Worm (Caenorhabditis elegans): ENCODE results near the gene F22H10.1.

F22H10.1 gene

DNA sequence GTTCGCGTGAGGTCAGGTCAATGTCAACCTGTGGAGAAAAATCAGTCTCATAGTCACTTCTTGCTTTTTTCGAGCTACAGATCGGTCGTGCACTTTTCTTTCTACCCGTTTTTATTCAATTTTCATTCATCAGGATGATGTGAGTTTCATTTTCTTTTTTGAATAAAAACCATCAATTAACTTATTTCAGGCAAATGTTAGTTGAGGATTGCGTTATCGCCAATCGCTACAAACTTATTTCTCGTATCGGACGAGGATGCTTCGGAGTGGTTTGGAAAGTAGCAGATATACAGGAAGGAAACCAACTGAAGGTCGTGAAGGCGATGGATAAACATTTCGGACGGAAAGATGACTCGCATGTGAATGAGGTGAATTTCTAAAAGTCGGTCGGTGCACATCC, at the start of gene F22H10.1:
Gene F22H10.1, plus strand, starts transcription at position 211 of the 400 bp plus-strand sequence.
- TF ChIP-seq him-1 (tag; optimal IDR thresholded peaks at IDR 0.05), result no peak
- no peak for TF ChIP-seq W03F9.2 (tag; optimal IDR thresholded peaks at IDR 0.05)
- no peak for TF ChIP-seq dao-5 (tag; optimal IDR thresholded peaks at IDR 0.05)

DNA sequence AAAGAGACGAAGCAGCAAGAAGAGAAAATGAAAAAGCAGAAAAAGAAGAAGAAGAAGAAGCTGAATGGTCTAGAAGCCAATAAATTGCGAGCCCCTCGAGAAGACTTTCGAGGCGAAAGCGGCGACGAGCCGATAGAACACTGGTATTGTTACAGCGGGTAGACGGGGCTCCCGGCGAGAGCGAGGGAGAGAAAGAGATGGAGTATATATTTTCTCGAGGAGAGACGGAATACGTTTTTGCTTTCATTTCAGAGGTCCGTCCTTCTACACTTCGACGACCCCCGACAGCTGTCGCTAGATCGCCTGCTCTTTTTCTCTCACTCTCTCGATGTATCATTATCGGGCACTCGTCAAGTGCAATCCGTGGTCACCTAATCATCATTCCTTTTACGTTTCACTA, 47.0 kb upstream of the F22H10.1 start:
- TF ChIP-seq him-1 (tag; optimal IDR thresholded peaks at IDR 0.05), result no peak
- no peak for TF ChIP-seq W03F9.2 (tag; optimal IDR thresholded peaks at IDR 0.05)
- no peak for TF ChIP-seq dao-5 (tag; optimal IDR thresholded peaks at IDR 0.05)

DNA sequence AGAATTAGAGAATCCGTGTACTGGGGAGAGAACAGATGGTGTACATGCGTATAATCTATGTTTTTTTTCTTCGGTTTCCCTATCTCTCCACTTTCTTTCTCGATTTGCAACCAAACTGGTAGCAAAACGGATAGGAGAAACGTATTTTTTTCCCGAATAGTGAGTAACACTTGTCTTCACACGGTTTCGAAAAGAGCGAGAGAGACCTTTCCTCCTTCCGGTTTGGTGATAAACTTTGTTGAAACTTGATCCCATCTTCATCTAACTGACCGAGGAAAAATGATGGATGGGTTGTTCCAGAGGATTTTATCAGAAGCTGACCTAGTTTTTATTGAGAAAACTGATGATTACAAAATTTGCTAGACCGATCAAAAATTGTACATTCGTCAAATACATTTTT, 43.9 kb upstream of the F22H10.1 start:
- TF ChIP-seq him-1 (tag; optimal IDR thresholded peaks at IDR 0.05) (no peak), W03F9.2 (tag; optimal IDR thresholded peaks at IDR 0.05) (no peak), dao-5 (tag; optimal IDR thresholded peaks at IDR 0.05) (no peak)

DNA sequence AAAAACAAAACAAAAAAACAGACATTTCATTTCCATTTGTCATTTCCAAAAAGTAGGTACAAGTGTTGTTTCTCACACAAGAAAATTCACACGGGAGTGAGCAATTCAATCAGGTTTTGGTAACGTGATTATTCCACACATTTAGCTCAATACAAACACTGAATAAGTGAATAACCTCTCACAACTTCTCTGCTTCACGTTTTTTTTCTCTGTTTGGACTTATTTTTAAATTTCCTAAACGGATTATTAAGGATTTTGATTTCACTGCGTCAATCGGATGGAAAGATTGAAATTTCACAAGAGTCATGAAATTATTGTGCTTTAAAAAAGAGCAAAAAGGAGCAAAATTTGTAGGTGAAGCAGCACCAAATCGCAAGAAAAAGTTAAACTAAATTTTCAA, 42.0 kb upstream of the F22H10.1 start:
- TF ChIP-seq W03F9.2 (tag; optimal IDR thresholded peaks at IDR 0.05) (no peak), him-1 (tag; optimal IDR thresholded peaks at IDR 0.05) (no peak), dao-5 (tag; optimal IDR thresholded peaks at IDR 0.05) (no peak)

DNA sequence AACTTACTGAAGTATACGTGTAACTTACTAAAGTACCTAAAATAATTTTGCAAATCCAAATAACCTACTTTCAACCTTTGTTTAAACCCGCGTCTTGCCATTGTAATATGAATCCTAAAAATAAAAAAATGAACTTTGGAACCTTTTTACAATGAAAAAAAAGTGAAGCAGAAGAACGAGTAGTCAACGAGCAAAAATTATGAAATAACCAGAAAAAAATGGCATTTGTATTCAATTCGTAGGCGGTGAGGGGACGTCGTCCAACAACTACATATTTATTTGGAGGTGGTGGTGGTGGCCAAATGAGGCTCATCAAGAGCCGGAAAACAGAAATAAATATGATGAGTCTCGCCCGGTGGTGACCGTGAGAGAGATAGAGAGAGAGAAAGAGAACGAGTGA, 39.5 kb upstream of the F22H10.1 start, which contains the start of gene F43B10.1:
Gene F43B10.1, minus strand, starts transcription at position 101 of the 400 bp plus-strand sequence.
- TF ChIP-seq him-1 (tag; optimal IDR thresholded peaks at IDR 0.05) (no peak), W03F9.2 (tag; optimal IDR thresholded peaks at IDR 0.05) (no peak), dao-5 (tag; optimal IDR thresholded peaks at IDR 0.05) (no peak)

DNA sequence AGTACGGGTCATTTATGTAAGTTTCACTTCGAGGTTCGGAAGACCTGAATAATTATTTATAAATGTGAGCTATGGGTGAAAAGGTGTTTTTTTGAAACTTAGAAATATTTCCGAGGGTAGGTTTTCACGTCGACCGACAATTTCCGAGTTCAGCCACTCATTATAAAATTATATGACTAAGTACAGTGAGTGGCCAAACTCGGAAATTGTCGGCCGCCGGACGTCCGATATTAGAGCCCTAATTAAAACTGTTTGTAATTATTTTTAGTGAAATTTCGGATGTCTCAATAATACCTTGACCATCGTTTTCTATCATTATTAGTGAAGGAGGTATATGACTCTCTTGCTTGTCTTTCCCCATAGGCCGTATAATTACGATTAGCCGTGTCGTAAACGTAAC, 34.7 kb upstream of the F22H10.1 start:
- TF ChIP-seq him-1 (tag; optimal IDR thresholded peaks at IDR 0.05) (no peak), W03F9.2 (tag; optimal IDR thresholded peaks at IDR 0.05) (no peak), dao-5 (tag; optimal IDR thresholded peaks at IDR 0.05) (no peak)

DNA sequence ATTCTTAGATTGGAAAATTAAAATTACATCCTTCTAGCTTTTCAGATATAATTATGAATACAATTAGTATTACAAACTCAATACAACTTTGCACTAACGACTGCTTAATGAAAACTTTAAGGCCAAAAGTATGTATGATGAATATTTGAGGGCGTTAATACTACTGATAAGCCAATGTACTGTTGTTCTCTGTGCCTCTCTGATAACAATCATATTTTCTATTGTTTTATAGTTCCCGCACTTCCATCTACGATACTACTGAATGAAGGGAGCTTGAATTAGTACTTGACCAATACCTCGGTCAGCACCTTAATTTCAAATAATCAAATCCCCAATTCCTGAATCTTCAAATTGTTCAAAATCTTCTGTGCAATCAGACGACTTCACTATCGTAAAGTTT, 33.1 kb upstream of the F22H10.1 start:
- TF ChIP-seq dao-5 (tag; optimal IDR thresholded peaks at IDR 0.05) (no peak), him-1 (tag; optimal IDR thresholded peaks at IDR 0.05) (no peak), W03F9.2 (tag; optimal IDR thresholded peaks at IDR 0.05) (no peak)

DNA sequence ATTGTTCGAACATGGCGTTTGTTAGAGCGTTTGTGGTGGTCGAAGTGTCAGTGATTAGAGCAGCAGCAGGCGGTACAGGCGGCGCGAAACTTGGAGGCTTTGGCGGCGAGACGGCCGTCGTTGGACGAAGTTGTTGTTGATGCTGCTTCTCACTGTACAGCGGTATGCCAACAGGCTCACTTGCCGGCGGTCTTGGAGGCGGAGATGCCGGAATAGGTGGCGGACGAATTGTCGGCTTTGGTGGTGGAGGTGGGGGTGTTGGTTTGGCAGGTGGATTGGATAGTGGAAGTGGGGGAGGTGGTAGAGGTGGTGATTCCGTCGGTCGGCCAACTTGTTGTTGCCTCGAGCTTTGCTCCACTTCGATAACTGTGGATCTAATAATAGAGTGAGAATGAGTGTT, 31.0 kb upstream of the F22H10.1 start:
- TF ChIP-seq dao-5 (tag; optimal IDR thresholded peaks at IDR 0.05), result no peak
- no peak for TF ChIP-seq W03F9.2 (tag; optimal IDR thresholded peaks at IDR 0.05)
- no peak for TF ChIP-seq him-1 (tag; optimal IDR thresholded peaks at IDR 0.05)

DNA sequence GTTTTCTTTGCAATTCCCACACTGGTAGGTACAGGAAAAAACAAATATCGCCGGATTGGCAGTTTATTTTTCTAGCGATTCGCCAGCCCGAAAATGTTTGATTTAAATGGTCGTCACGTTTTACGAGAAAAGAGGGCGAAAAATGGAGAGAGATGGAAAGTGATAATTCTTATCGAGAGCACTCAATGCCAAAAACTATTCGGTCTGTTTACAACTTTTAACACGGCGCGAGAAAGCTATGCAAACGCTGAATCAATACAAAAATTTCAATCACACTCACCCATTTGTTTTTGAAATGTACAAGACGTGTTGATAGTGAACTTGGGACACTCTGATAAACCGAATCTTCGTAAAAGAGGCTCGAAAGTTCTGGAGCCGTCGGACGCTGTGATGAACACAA, 29.6 kb upstream of the F22H10.1 start:
- TF ChIP-seq him-1 (tag; optimal IDR thresholded peaks at IDR 0.05), result no peak

DNA sequence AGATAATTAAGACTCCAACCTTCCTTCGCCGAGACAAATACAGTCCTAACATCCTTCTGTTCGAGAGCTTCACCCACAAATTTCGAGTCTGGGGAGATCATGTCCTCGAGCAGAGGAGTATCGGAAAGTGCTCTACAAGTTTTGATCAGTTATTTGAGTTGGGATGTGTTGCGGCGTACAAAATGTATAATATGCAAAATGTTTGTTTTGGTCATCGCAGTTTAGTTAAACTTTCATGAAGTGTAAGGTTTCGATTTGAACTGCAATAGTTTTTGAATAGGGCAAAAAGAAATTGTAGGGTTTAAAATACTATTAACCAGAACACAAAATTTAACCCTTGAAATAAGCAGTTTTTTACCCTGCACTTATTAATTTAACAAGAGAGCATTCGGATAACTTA, 27.6 kb upstream of the F22H10.1 start, which contains the start of gene tag-343:
Gene tag-343, minus strand, starts transcription at position 101 of the 400 bp plus-strand sequence.
- TF ChIP-seq dao-5 (tag; optimal IDR thresholded peaks at IDR 0.05) (no peak), him-1 (tag; optimal IDR thresholded peaks at IDR 0.05) (no peak), W03F9.2 (tag; optimal IDR thresholded peaks at IDR 0.05) (no peak)

DNA sequence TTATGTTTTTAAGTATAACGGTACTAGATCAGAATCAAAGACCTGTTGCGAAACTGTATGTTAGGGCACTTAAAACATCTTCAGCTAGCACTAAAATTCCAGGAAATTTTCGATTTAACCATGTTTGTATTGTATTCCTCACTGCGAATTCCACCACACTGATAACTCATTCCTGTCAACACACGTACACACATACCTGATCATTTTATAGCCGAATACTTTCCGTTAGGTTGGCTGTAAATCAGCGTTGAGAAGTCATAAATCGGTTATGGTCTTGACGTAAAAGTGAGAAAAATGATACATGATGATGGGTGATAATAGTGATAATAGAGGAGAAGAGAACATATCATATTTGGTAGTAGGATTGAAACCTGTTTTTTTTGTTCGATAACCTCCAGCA, 26.5 kb upstream of the F22H10.1 start:
- TF ChIP-seq him-1 (tag; optimal IDR thresholded peaks at IDR 0.05), result no peak
- no peak for TF ChIP-seq W03F9.2 (tag; optimal IDR thresholded peaks at IDR 0.05)
- no peak for TF ChIP-seq dao-5 (tag; optimal IDR thresholded peaks at IDR 0.05)

DNA sequence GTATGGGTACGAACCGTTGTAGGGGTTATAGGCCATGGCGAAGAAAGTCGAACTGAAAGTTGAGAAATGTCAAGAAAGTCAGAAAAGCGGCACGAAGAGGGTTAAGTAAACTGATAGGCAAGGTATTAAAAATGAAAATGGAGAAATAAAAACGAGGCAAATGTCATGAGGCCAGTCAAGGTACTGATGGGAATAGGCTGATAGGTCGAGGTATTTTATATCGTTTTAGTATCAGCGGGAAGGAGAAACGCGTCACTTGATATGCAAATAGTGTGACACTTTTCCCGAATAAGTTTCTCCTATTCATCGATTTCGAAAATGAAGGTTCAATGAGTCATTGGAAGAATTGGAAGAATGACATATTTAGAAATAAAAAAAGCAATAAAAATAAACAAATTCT, 24.6 kb upstream of the F22H10.1 start, which contains the start of gene F22H10.3:
Gene F22H10.3, minus strand, starts transcription at position 36 of the 400 bp plus-strand sequence.
- no peak for TF ChIP-seq him-1 (tag; optimal IDR thresholded peaks at IDR 0.05)

DNA sequence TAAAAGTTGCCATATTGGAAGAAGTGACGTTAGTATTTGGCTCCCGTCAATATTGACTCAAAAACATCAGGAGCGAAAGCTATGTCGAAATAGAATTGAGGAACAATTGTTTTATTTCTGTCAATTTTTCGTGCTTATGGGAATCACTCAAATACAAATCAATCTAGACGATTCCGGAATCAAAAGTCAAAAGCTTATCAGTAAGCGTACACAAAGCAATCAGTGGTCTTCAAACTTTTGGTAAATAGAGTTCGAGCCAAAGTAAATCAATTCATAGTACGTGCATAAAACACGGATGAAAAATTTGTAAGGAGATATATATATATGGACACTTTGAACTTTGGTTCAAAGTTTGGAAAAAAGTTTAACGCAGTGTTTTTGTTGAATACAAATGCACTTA, 24.1 kb upstream of the F22H10.1 start:
- no peak for TF ChIP-seq him-1 (tag; optimal IDR thresholded peaks at IDR 0.05)

DNA sequence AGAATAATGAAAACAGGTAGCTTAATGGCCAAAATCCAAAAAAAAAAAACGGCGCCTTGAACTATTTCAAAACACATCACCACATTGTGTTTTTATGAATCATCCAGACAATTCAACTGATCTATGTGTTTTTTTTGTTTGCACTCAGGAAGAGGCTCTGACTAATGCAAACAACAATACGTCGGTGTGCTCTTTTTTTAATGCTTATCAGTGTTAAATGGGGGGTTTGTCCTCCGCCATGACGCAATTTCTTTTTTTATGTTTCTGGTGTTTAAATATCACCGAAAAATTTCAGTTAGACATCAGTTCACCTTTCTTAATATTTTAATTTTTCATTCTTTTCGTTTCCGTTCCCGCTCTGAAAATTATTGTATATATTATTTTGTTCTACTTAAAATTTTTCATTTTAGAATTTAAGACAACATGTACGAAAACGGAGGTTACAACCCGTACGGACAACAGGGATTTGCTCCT, 23.1 kb upstream of the F22H10.1 start, which contains the start of gene F22H10.2:
Gene F22H10.2, plus strand, starts transcription at position 424 of the 474 bp plus-strand sequence.
- no peak for TF ChIP-seq W03F9.2 (tag; optimal IDR thresholded peaks at IDR 0.05)
- TF ChIP-seq him-1 (tag; optimal IDR thresholded peaks at IDR 0.05), result no peak
- no peak for TF ChIP-seq dao-5 (tag; optimal IDR thresholded peaks at IDR 0.05)

DNA sequence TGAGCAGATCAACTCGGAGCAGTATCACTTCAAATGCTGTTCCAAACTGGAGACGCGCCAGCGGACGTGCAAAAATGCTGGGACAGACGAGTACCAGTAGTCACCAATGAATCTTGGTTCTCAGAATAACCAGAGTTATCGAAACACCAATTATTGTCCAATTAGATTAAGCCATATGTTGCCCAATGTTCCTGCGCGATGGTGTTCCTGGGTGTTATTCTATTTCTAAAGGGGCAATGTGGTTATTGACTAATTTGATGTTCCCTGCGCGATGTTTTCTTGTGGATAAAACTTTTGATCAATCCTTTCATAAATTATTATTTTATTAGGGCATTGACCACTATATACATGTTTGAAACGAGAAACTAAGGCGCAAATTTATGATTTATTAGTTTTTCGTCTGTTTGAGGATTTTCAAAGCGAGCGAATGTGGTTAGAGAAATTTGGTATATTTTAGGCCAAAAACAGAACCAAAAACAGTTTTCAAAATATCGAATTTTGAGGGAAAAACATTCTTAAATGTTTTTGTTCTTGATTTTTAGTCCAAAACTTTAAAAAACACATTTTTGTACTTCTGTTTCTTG, 20.2 kb upstream of the F22H10.1 start:
- peak; percentile 99 for TF ChIP-seq him-1 (tag; optimal IDR thresholded peaks at IDR 0.05)
- TF ChIP-seq W03F9.2 (tag; optimal IDR thresholded peaks at IDR 0.05), result peak; percentile 96
- TF ChIP-seq dao-5 (tag; optimal IDR thresholded peaks at IDR 0.05), result peak; percentile 65

All from whole organism, L4/young adult.